Worm (Caenorhabditis elegans): Measurements from ENCODE around the gene Y57E12B.10.

Gene Y57E12B.10

ce11 chrV:6900173-6900638 is 35.6 kb downstream of the Y57E12B.10 start, which contains the start of gene odc-1:
odc-1 (minus strand) TSS chrV:6900223.
- no peak for TF ChIP-seq ama-1 (optimal IDR thresholded peaks at IDR 0.05)
- TF ChIP-seq nhr-23 (tag; optimal IDR thresholded peaks at IDR 0.05) = no peak
- no peak for TF ChIP-seq fkh-2 (tag; optimal IDR thresholded peaks at IDR 0.05)
- TF ChIP-seq pqm-1 (tag; optimal IDR thresholded peaks at IDR 0.05) = peak; percentile 63
- TF ChIP-seq aly-2 (tag; optimal IDR thresholded peaks at IDR 0.05) = no peak

- TF ChIP-seq ama-1 (optimal IDR thresholded peaks at IDR 0.05) (no peak), ceh-9 (tag; optimal IDR thresholded peaks at IDR 0.05) (no peak), unc-62 (GFP tag; optimal IDR thresholded peaks at IDR 0.05) (no peak), hmg-11 (tag; optimal IDR thresholded peaks at IDR 0.05) (no peak), ztf-4 (tag; optimal IDR thresholded peaks at IDR 0.05) (no peak), nfya-1 (tag; optimal IDR thresholded peaks at IDR 0.05; ENCODE audit: insufficient read depth) (no peak), nhr-43 (tag; optimal IDR thresholded peaks at IDR 0.05; ENCODE audit: poor library complexity, severe bottlenecking) (no peak), lin-39 (tag; optimal IDR thresholded peaks at IDR 0.05) (no peak), ztf-11 (tag; optimal IDR thresholded peaks at IDR 0.05) (no peak), elt-2 (tag; optimal IDR thresholded peaks at IDR 0.05) (no peak), skn-1 (tag; optimal IDR thresholded peaks at IDR 0.05) (no peak), elt-1 (tag; optimal IDR thresholded peaks at IDR 0.05) (no peak), nhr-25 (tag; optimal IDR thresholded peaks at IDR 0.05) (no peak), ceh-28 (tag; optimal IDR thresholded peaks at IDR 0.05) (no peak), sea-2 (GFP tag; optimal IDR thresholded peaks at IDR 0.05) (no peak), R02D3.7 (tag; optimal IDR thresholded peaks at IDR 0.05) (no peak), mml-1 (tag; optimal IDR thresholded peaks at IDR 0.05) (no peak)
These were observed 39.1 kb downstream of the Y57E12B.10 start, which contains the start of gene K11C4.1 for ce11 chrV:6896700-6897099. K11C4.1 (plus strand) TSS chrV:6897000.

- TF ChIP-seq nhr-77 (tag; optimal IDR thresholded peaks at IDR 0.05) = no peak
- no peak for TF ChIP-seq egl-27 (tag; optimal IDR thresholded peaks at IDR 0.05)
- no peak for TF ChIP-seq unc-39 (tag; optimal IDR thresholded peaks at IDR 0.05)
- TF ChIP-seq mdl-1 (tag; optimal IDR thresholded peaks at IDR 0.05) = no peak
- no peak for TF ChIP-seq sea-2 (GFP tag; optimal IDR thresholded peaks at IDR 0.05)
- no peak for TF ChIP-seq nhr-11 (tag; optimal IDR thresholded peaks at IDR 0.05)
- TF ChIP-seq pqm-1 (tag; optimal IDR thresholded peaks at IDR 0.05) = no peak
- no peak for TF ChIP-seq tbx-2 (tag; optimal IDR thresholded peaks at IDR 0.05)
- TF ChIP-seq pha-4 (tag; optimal IDR thresholded peaks at IDR 0.05) = no peak
- no peak for TF ChIP-seq lsy-12 (tag; optimal IDR thresholded peaks at IDR 0.05)
- no peak for TF ChIP-seq nhr-43 (tag; optimal IDR thresholded peaks at IDR 0.05; ENCODE audit: poor library complexity, severe bottlenecking)
- no peak for TF ChIP-seq nhr-23 (tag; optimal IDR thresholded peaks at IDR 0.05)
- no peak for TF ChIP-seq ama-1 (optimal IDR thresholded peaks at IDR 0.05)
- no peak for TF ChIP-seq ceh-16 (tag; optimal IDR thresholded peaks at IDR 0.05)
- no peak for TF ChIP-seq elt-2 (tag; optimal IDR thresholded peaks at IDR 0.05)
- no peak for TF ChIP-seq skn-1 (tag; optimal IDR thresholded peaks at IDR 0.05)
- no peak for TF ChIP-seq aly-2 (tag; optimal IDR thresholded peaks at IDR 0.05)
- TF ChIP-seq fos-1 (tag; optimal IDR thresholded peaks at IDR 0.05) = no peak
- no peak for TF ChIP-seq eor-1 (tag; optimal IDR thresholded peaks at IDR 0.05)
- TF ChIP-seq nhr-76 (tag; optimal IDR thresholded peaks at IDR 0.05) = no peak
These were observed 41.0 kb downstream of the Y57E12B.10 start, which contains the start of gene K11C4.2 for ce11 chrV:6894778-6895177. K11C4.2 (plus strand) TSS chrV:6895078.

- peak; percentile 48 for TF ChIP-seq nfya-1 (tag; optimal IDR thresholded peaks at IDR 0.05; ENCODE audit: insufficient read depth)
- no peak for TF ChIP-seq ceh-28 (tag; optimal IDR thresholded peaks at IDR 0.05)
These were observed 42.1 kb downstream of the Y57E12B.10 start for ce11 chrV:6893681-6894080.

ce11 chrV:6888828-6889227 is 47.0 kb downstream of the Y57E12B.10 start:
- TF ChIP-seq pqm-1 (tag; optimal IDR thresholded peaks at IDR 0.05) = peak; percentile 17
- TF ChIP-seq egl-5 (tag; optimal IDR thresholded peaks at IDR 0.05) = no peak
- TF ChIP-seq nhr-43 (tag; optimal IDR thresholded peaks at IDR 0.05; ENCODE audit: poor library complexity, severe bottlenecking) = peak; percentile 77
- TF ChIP-seq hmg-11 (tag; optimal IDR thresholded peaks at IDR 0.05) = peak; percentile 76
- TF ChIP-seq unc-62 (GFP tag; optimal IDR thresholded peaks at IDR 0.05) = no peak
- TF ChIP-seq lsy-12 (tag; optimal IDR thresholded peaks at IDR 0.05) = peak; percentile 73
- TF ChIP-seq lin-39 (tag; optimal IDR thresholded peaks at IDR 0.05) = peak; percentile 45
- TF ChIP-seq jun-1 (tag; optimal IDR thresholded peaks at IDR 0.05) = peak; percentile 49
- peak; percentile 86 for TF ChIP-seq aly-2 (tag; optimal IDR thresholded peaks at IDR 0.05)
- peak; percentile 33 for TF ChIP-seq tbx-2 (tag; optimal IDR thresholded peaks at IDR 0.05)
- no peak for TF ChIP-seq nhr-76 (tag; optimal IDR thresholded peaks at IDR 0.05)
- peak; percentile 47 for TF ChIP-seq pha-4 (tag; optimal IDR thresholded peaks at IDR 0.05)
- peak; percentile 10 for TF ChIP-seq lin-15B (tag; optimal IDR thresholded peaks at IDR 0.05)
- TF ChIP-seq ceh-9 (tag; optimal IDR thresholded peaks at IDR 0.05) = no peak
- TF ChIP-seq ceh-82 (tag; optimal IDR thresholded peaks at IDR 0.05) = peak; percentile 14
- peak; percentile 10 for TF ChIP-seq ama-1 (optimal IDR thresholded peaks at IDR 0.05)
- peak; percentile 54 for TF ChIP-seq elt-2 (tag; optimal IDR thresholded peaks at IDR 0.05)
